Fruit fly (Drosophila melanogaster) S2 (cell line): ENCODE results near the gene Nuf2.
A peak's percentile ranks its signal among the peaks of the same experiment; 100 is the strongest.

Source experiments
- CG8478 ChIP-seq: fragments of >200 bp; optimal IDR thresholded peaks from 2 replicates; lab custom pipeline; 2018
- CTCF ChIP-seq, 2 experiments: fragments of >200 bp; optimal IDR thresholded peaks; 2 replicates each; lab custom pipeline; 2018

Nuf2 gene

DNA sequence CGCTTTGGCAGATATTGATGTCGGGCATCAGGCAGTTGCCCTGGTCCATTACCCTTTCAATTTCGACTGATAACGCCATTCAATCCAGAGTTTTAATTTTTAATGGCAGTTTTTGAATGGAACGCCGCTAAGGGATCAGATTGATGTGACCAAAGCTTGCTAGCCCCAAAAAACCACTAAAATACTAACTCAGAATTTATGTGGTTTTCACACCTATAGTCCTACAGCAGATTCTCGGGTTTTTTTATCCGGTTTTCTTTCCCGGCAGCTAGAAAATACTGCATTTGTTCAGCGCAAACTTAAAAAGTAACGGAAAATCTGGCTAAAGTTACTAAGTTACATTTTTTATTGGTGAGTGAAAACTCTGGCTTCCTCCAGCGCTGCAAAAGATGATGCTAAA, at the start of gene Nuf2:
Gene Nuf2, minus strand, starts transcription at position 151 of the 400 bp plus-strand sequence.
- TF ChIP-seq CG8478 (lab: Kevin White, UChicago) (no peak), CTCF (optimal IDR thresholded peaks at IDR 0.05; lab: Kevin White, UChicago) (peak in 1 of 2 experiments; percentile 12)

dm6 chr2L:7114159-7114558, 48.5 kb upstream of the Nuf2 start:
- no peak for TF ChIP-seq CG8478 (lab: Kevin White, UChicago)

- TF ChIP-seq CG8478 (lab: Kevin White, UChicago) (no peak), CTCF (optimal IDR thresholded peaks at IDR 0.05; lab: Kevin White, UChicago) (no peak)
These were observed 44.7 kb upstream of the Nuf2 start for dm6 chr2L:7110318-7110717.

DNA sequence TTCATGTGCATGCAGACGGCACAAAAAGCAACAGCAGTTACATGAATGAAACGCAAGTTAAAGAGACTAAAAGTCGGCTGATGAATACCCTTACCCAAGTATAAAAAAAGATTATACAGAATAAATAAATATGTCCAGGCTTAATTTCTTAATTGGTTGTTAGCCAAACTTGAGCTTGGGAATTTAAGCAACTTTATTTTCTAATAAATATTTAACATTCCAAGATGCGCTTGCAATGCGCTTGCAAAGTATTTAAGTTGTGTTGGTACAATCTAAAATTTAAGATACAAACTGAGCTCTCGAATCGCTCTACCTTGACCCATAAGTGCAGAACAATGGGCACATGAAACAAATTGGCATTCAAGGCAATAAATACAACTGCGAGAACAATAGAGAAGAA, 42.3 kb upstream of the Nuf2 start:
- no peak for TF ChIP-seq CG8478 (lab: Kevin White, UChicago)
- no peak for TF ChIP-seq CTCF (optimal IDR thresholded peaks at IDR 0.05; lab: Kevin White, UChicago)

DNA sequence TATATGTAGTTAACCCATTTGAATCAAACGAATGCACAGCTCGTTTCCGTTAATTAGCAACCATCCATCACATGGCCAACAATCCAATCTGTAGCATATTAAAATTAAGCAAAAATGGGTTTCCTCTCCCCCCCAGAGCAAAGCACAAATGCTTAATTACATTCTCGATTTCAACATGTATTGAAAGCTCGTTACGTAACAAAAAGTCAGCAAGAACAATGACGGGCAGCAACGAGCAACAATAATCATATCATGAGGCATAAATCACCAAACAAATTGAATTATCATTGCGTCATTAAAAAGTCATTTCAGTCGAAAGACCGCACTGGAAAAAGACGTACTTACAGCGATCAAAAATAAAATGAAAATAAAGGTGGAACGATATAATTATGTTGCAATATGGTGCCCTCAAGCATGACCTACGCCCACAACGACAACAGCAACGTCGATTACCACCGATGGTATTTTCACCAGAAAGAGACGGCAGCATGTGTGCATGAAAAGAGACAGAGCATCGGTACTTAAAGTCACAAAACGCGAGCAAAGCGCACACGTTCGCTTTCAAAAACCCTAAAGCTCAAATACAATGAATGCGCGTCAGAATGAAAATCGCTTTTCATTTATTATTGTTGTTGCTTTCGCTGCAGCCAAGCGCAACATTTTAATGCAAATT, 40.8 kb upstream of the Nuf2 start:
- TF ChIP-seq CG8478 (lab: Kevin White, UChicago) (no peak), CTCF (optimal IDR thresholded peaks at IDR 0.05; lab: Kevin White, UChicago) (no peak)

DNA sequence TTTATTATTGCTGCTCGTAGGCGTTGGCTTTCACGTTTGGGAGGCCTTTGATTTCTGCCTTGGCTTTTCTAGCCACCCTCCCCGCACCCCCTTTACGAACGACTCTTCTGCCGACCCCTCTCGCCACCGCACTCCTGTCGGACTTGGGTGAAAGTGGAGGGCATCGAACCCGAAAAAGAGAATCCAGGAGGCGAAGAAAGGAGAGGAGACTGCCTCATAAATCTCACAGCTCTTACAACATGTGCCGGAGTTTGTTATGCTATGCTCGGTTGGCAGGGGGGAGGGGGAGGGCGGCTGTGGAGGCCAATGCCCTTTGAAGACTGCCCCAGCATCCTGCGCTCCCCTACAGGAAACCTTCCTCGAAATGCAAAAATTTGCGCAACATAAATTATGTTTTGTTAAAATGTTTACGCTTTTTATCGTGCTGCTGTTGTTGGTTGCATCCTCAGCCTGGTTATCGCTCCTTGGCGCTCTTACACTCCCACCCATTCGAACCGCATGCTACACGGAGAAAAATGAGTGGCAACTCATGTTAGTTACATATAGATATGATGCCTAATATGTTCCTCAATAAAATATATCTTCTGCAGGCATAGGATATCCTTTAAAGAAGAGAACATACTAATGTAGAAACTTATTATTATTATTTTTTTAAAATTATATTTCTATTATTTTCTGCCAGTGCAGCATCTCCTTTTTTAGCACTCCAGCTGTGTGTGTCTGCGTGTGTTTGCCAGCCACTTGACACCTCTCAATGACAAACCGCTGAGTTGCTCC, 38.7 kb upstream of the Nuf2 start:
- TF ChIP-seq CTCF (optimal IDR thresholded peaks at IDR 0.05; lab: Kevin White, UChicago) (no peak), CG8478 (lab: Kevin White, UChicago) (no peak)

DNA sequence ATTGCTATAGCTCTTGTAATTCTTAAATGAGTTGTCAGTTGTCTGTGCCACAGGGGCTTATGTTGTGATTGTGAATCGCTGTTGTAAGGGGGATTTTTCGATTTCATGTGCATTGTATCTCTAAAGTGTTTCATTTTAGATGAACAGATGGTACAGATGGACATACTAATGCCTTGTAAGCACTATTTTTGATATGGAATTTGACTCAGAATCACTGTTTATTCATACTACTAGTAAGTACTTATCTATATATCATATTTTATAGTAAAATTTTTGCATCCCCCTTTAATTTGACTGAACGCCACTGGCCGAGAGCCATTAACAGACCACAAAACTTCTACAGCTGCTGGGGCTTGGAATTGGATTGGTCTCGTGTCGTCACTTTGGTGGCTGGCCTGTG, 35.2 kb upstream of the Nuf2 start:
- no peak for TF ChIP-seq CTCF (optimal IDR thresholded peaks at IDR 0.05; lab: Kevin White, UChicago)
- TF ChIP-seq CG8478 (lab: Kevin White, UChicago), result no peak

dm6 chr2L:7097386-7097785, 31.7 kb upstream of the Nuf2 start:
- TF ChIP-seq CTCF (optimal IDR thresholded peaks at IDR 0.05; lab: Kevin White, UChicago) (peak; percentile 67 to 72), CG8478 (lab: Kevin White, UChicago) (no peak)

dm6 chr2L:7094303-7094702, 28.7 kb upstream of the Nuf2 start:
- TF ChIP-seq CTCF (optimal IDR thresholded peaks at IDR 0.05; lab: Kevin White, UChicago) (no peak), CG8478 (lab: Kevin White, UChicago) (no peak)

DNA sequence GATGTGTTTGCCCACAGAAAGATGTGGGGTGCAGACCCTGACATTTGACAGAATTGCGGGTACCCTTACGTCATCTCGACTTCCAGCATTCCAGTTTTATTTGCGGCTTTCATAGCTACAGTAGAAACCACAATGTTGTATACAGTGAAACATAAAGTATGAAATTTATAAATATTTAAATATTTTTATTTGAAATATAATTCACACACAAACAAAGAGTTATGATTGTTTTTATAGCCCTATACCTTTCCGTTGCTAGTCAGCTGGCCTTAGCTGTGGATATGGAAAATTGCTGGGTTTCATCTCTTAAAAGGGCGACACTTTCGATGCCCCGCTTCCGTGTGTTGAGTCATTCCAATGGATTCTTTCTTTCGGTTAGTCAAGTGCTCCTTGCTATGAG, 25.3 kb upstream of the Nuf2 start:
- TF ChIP-seq CTCF (optimal IDR thresholded peaks at IDR 0.05; lab: Kevin White, UChicago) (no peak), CG8478 (lab: Kevin White, UChicago) (no peak)

- TF ChIP-seq CG8478 (lab: Kevin White, UChicago) (no peak), CTCF (optimal IDR thresholded peaks at IDR 0.05; lab: Kevin White, UChicago) (no peak)
These were observed 18.8 kb upstream of the Nuf2 start, which contains the start of gene Pvf2 for dm6 chr2L:7084410-7084809. Gene Pvf2 (minus strand): TSS chr2L:7084635.

- TF ChIP-seq CG8478 (lab: Kevin White, UChicago), result no peak
- no peak for TF ChIP-seq CTCF (optimal IDR thresholded peaks at IDR 0.05; lab: Kevin White, UChicago)
These were observed 16.6 kb upstream of the Nuf2 start for dm6 chr2L:7082203-7082602.

- TF ChIP-seq CTCF (optimal IDR thresholded peaks at IDR 0.05; lab: Kevin White, UChicago), result no peak
- no peak for TF ChIP-seq CG8478 (lab: Kevin White, UChicago)
These were observed 15.7 kb upstream of the Nuf2 start for dm6 chr2L:7081307-7081706.

DNA sequence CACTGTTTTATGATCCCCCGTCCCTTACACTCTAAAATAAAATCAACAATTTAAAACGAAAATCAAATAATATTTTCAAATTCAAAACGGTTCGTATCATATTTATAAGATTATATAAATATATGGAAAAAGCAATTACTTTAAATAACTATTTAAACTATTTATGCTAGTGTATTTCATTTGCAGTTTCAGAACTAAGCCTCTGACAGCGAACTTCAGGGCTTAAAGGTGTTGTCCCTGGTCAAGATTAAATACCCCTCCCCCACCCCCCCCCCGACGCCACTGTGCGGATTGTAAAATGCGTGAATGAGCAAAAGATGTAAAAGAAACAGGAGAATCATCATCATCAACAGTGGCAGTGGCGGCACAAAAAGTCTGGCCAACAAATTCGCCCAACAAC, 11.2 kb upstream of the Nuf2 start:
- TF ChIP-seq CG8478 (lab: Kevin White, UChicago) (no peak), CTCF (optimal IDR thresholded peaks at IDR 0.05; lab: Kevin White, UChicago) (no peak)

- TF ChIP-seq CG8478 (lab: Kevin White, UChicago) (no peak), CTCF (optimal IDR thresholded peaks at IDR 0.05; lab: Kevin White, UChicago) (no peak)
These were observed 10.5 kb upstream of the Nuf2 start for dm6 chr2L:7076055-7076700.
